Worm (Caenorhabditis elegans): ENCODE results near the gene F14D2.7.

ce11 chrII:3343714-3344113 lies 5.3 kb upstream of the F14D2.7 start, which contains the start of gene F14D2.15:
- TF ChIP-seq mbf-1 (tag; optimal IDR thresholded peaks at IDR 0.05) (no peak), ztf-4 (tag; optimal IDR thresholded peaks at IDR 0.05) (no peak), ceh-82 (tag; optimal IDR thresholded peaks at IDR 0.05) (no peak)
